Worm (Caenorhabditis elegans) whole organism, late embryonic: Measurements from ENCODE around the gene str-25.

Experiments used
- ceh-18 ChIP-seq: sonication (generic microtip); optimal IDR thresholded peaks from 2 replicates; lab custom pipeline; 2016; ENCODE audit warnings: missing genetic modification characterization, missing compliant biosample characterization
- pag-3 ChIP-seq: sonication (generic microtip); optimal IDR thresholded peaks from 2 replicates; lab custom pipeline; 2016; ENCODE audit warnings: missing compliant biosample characterization, missing genetic modification characterization, borderline replicate concordance
- unc-55 ChIP-seq: sonication (generic microtip); optimal IDR thresholded peaks from 2 replicates; lab custom pipeline; 2017; ENCODE audit warnings: missing biosample characterization, missing genetic modification reagents, missing genetic modification characterization

- TF ChIP-seq unc-55 (GFP tag; lab: Kevin White, UChicago) (no peak), pag-3 (tag; lab: Kevin White, UChicago) (no peak), ceh-18 (tag; lab: Kevin White, UChicago) (no peak)
Measured at ce11 chrV:16090685-16091084, 24.8 kb upstream of the str-25 start, which contains the start of gene F22B8.3.
